Worm (Caenorhabditis elegans) whole organism, L2 larva: Measurements from ENCODE around the gene tin-9.1.

Experiments used
- C34F6.9 ChIP-seq: fragments of 150-350 bp; optimal IDR thresholded peaks from 2 replicates; lab custom pipeline; 2014; ENCODE audit warnings: missing biosample characterization, missing genetic modification characterization
- R02D3.7 ChIP-seq: fragments of 150-350 bp; optimal IDR thresholded peaks from 2 replicates; lab custom pipeline; 2014; ENCODE audit warnings: missing biosample characterization, missing genetic modification characterization
- Y55F3AM.14 ChIP-seq: fragments of 200-800 bp; sonication (Bioruptor generic); optimal IDR thresholded peaks from 2 replicates; lab custom pipeline; 2018; ENCODE audit warnings: mild to moderate bottlenecking, missing genetic modification characterization, missing compliant biosample characterization
- alr-1 ChIP-seq: fragments of 150-350 bp; optimal IDR thresholded peaks from 2 replicates; lab custom pipeline; 2014; ENCODE audit warnings: missing biosample characterization, missing genetic modification characterization
- aly-2 ChIP-seq: fragments of 150-350 bp; optimal IDR thresholded peaks from 2 replicates; lab custom pipeline; 2014; ENCODE audit warnings: missing biosample characterization, missing genetic modification characterization
- ama-1 ChIP-seq: fragments of 150-350 bp; optimal IDR thresholded peaks from 2 replicates; lab custom pipeline; 2018; ENCODE audit warnings: inconsistent platforms
- blmp-1 ChIP-seq: sonication (generic microtip); optimal IDR thresholded peaks from 2 replicates; lab custom pipeline; 2017; ENCODE audit warnings: missing genetic modification characterization, mild to moderate bottlenecking, missing compliant biosample characterization, antibody characterized with exemption, moderate library complexity; ENCODE audit not compliant: insufficient read depth
- ceh-16 ChIP-seq: fragments of 150-350 bp; optimal IDR thresholded peaks from 2 replicates; lab custom pipeline; 2014; ENCODE audit warnings: missing biosample characterization, missing genetic modification characterization
- crh-2 ChIP-seq: sonication (generic microtip); optimal IDR thresholded peaks from 2 replicates; lab custom pipeline; 2017; ENCODE audit warnings: missing biosample characterization, missing genetic modification characterization
- egl-27 ChIP-seq: sonication (generic microtip); optimal IDR thresholded peaks from 3 replicates; lab custom pipeline; 2017; ENCODE audit warnings: missing biosample characterization, missing genetic modification reagents, missing genetic modification characterization
- elt-1 ChIP-seq: fragments of 150-350 bp; optimal IDR thresholded peaks from 2 replicates; lab custom pipeline; 2014; ENCODE audit warnings: missing biosample characterization, missing genetic modification characterization
- elt-3 ChIP-seq: sonication (generic microtip); optimal IDR thresholded peaks from 2 replicates; lab custom pipeline; 2017; ENCODE audit warnings: missing biosample characterization, missing genetic modification characterization
- fos-1 ChIP-seq: fragments of 150-350 bp; optimal IDR thresholded peaks from 2 replicates; lab custom pipeline; 2014; ENCODE audit warnings: missing biosample characterization, missing genetic modification characterization
- gmeb-1 ChIP-seq: fragments of 150-350 bp; optimal IDR thresholded peaks from 2 replicates; lab custom pipeline; 2014; ENCODE audit warnings: missing biosample characterization, missing genetic modification characterization
- lin-11 ChIP-seq: fragments of 150-350 bp; sonication (generic microtip); optimal IDR thresholded peaks from 2 replicates; lab custom pipeline; 2014; ENCODE audit warnings: missing biosample characterization, missing genetic modification characterization, inconsistent platforms, mixed read lengths
- lin-13 ChIP-seq: fragments of 150-350 bp; optimal IDR thresholded peaks from 2 replicates; lab custom pipeline; 2014; ENCODE audit warnings: missing biosample characterization, missing genetic modification reagents, missing genetic modification characterization
- lsy-2 ChIP-seq, 2 experiments: fragments of 150-350 bp in 1 of 2; sonication (generic microtip) in 1 of 2; optimal IDR thresholded peaks; 2 replicates each; lab custom pipeline; 2014 to 2017; ENCODE audit warnings: missing biosample characterization in 2 of 2, missing genetic modification characterization in 2 of 2
- mab-5 ChIP-seq: fragments of 150-350 bp; optimal IDR thresholded peaks from 2 replicates; lab custom pipeline; 2014; ENCODE audit warnings: missing biosample characterization, missing genetic modification characterization
- mbf-1 ChIP-seq: sonication (generic microtip); optimal IDR thresholded peaks from 2 replicates; lab custom pipeline; 2017; ENCODE audit warnings: missing biosample characterization, missing genetic modification characterization
- nhr-10 ChIP-seq: sonication (generic microtip); optimal IDR thresholded peaks from 2 replicates; lab custom pipeline; 2017; ENCODE audit warnings: missing biosample characterization, missing genetic modification characterization
- nhr-129 ChIP-seq: fragments of 150-350 bp; optimal IDR thresholded peaks from 2 replicates; lab custom pipeline; 2014; ENCODE audit warnings: missing biosample characterization, missing genetic modification characterization
- nhr-21 ChIP-seq: fragments of 150-350 bp; optimal IDR thresholded peaks from 2 replicates; lab custom pipeline; 2014; ENCODE audit warnings: missing biosample characterization, missing genetic modification characterization
- nhr-25 ChIP-seq: fragments of 150-350 bp; sonication (generic microtip); optimal IDR thresholded peaks from 3 replicates; lab custom pipeline; 2014; ENCODE audit warnings: missing biosample characterization, missing genetic modification characterization
- nhr-6 ChIP-seq: fragments of 150-350 bp; optimal IDR thresholded peaks from 2 replicates; lab custom pipeline; 2014; ENCODE audit warnings: missing biosample characterization, missing genetic modification characterization
- skn-1 ChIP-seq: sonication (generic microtip); optimal IDR thresholded peaks from 2 replicates; lab custom pipeline; 2017; ENCODE audit warnings: missing biosample characterization, missing genetic modification characterization
- sma-9 ChIP-seq, 2 experiments: fragments of 150-350 bp in 1 of 2; sonication (generic microtip) in 1 of 2; optimal IDR thresholded peaks; 2 replicates each; lab custom pipeline; 2014 to 2016; ENCODE audit warnings: missing genetic modification characterization in 2 of 2, mild to moderate bottlenecking in 1 of 2, missing biosample characterization in 1 of 2, missing compliant biosample characterization in 1 of 2, missing genetic modification reagents in 1 of 2, moderate library complexity in 1 of 2
- snpc-4 ChIP-seq: fragments of 150-350 bp; optimal IDR thresholded peaks from 2 replicates; lab custom pipeline; 2014; ENCODE audit warnings: missing biosample characterization, missing genetic modification characterization
- unc-39 ChIP-seq: fragments of 150-350 bp; optimal IDR thresholded peaks from 2 replicates; lab custom pipeline; 2014; ENCODE audit warnings: missing biosample characterization, missing genetic modification characterization
- unc-55 ChIP-seq: fragments of 150-350 bp; sonication (generic microtip); optimal IDR thresholded peaks from 3 replicates; lab custom pipeline; 2014; ENCODE audit warnings: missing biosample characterization, missing genetic modification reagents, missing genetic modification characterization
- unc-62 ChIP-seq: fragments of 150-350 bp; optimal IDR thresholded peaks from 2 replicates; lab custom pipeline; 2014; ENCODE audit warnings: missing biosample characterization, missing genetic modification reagents, missing genetic modification characterization
- zag-1 ChIP-seq: fragments of 150-350 bp; optimal IDR thresholded peaks from 2 replicates; lab custom pipeline; 2014; ENCODE audit warnings: missing biosample characterization, missing genetic modification characterization
- ztf-1 ChIP-seq: fragments of 200-800 bp; sonication (Bioruptor generic); conservative IDR thresholded peaks from 2 replicates; pipeline ENCODE4 v1.3.6; 2022; ENCODE audit warnings: missing genetic modification characterization, missing compliant biosample characterization
- ztf-11 ChIP-seq: sonication (generic microtip); optimal IDR thresholded peaks from 2 replicates; lab custom pipeline; 2017; ENCODE audit warnings: missing biosample characterization, missing genetic modification characterization

tin-9.1 gene

ce11 chrIV:7046641-7047361 is 2.4 kb upstream of the tin-9.1 start:
- peak; percentile 27 for TF ChIP-seq nhr-21 (tag; lab: Kevin White, UChicago)
- no peak for TF ChIP-seq C34F6.9
- TF ChIP-seq ama-1 (lab: Kevin White, UChicago) = no peak
- TF ChIP-seq fos-1 (tag; lab: Kevin White, UChicago) = peak; percentile 10
- peak; percentile 27 for TF ChIP-seq nhr-129 (tag; lab: Kevin White, UChicago)
- TF ChIP-seq nhr-6 (tag; lab: Kevin White, UChicago) = peak; percentile 19
- peak; percentile 40 for TF ChIP-seq sma-9 (GFP tag; optimal IDR thresholded peaks at IDR 0.05; lab: Kevin White, UChicago)
- TF ChIP-seq sma-9 (tag; optimal IDR thresholded peaks at IDR 0.05; lab: Kevin White, UChicago) = no peak
- TF ChIP-seq lsy-2 (tag; optimal IDR thresholded peaks at IDR 0.05; lab: Kevin White, UChicago) = peak in 1 of 2 experiments; percentile 43
- TF ChIP-seq, all 48 proteins: peak for 6

ce11 chrIV:7045362-7045936 is 1.0 kb upstream of the tin-9.1 start:
- TF ChIP-seq elt-3 (tag; lab: Kevin White, UChicago) = no peak
- no peak for TF ChIP-seq blmp-1 (tag; lab: Kevin White, UChicago)
- TF ChIP-seq sma-9 (GFP tag; optimal IDR thresholded peaks at IDR 0.05; lab: Kevin White, UChicago) = peak; percentile 22
- no peak for TF ChIP-seq sma-9 (tag; optimal IDR thresholded peaks at IDR 0.05; lab: Kevin White, UChicago)
- TF ChIP-seq ama-1 (lab: Kevin White, UChicago) = no peak
- no peak for TF ChIP-seq nhr-25 (tag; lab: Kevin White, UChicago)
- no peak for TF ChIP-seq unc-55 (GFP tag; lab: Kevin White, UChicago)
- no peak for TF ChIP-seq nhr-129 (tag; lab: Kevin White, UChicago)
- no peak for TF ChIP-seq lin-11 (tag; lab: Kevin White, UChicago)
- no peak for TF ChIP-seq lin-13 (GFP tag; lab: Kevin White, UChicago)
- TF ChIP-seq egl-27 (tag; lab: Kevin White, UChicago) = no peak
- TF ChIP-seq elt-1 (tag; lab: Kevin White, UChicago) = no peak
- TF ChIP-seq R02D3.7 (tag; lab: Kevin White, UChicago) = no peak
- no peak for TF ChIP-seq nhr-10 (tag; lab: Kevin White, UChicago)
- TF ChIP-seq alr-1 (tag; lab: Kevin White, UChicago) = no peak
- no peak for TF ChIP-seq gmeb-1 (tag; lab: Kevin White, UChicago)
- TF ChIP-seq unc-39 (tag; lab: Kevin White, UChicago) = no peak
- TF ChIP-seq nhr-21 (tag; lab: Kevin White, UChicago) = no peak
- no peak for TF ChIP-seq ztf-1 (GFP tag; lab: Robert Waterston, UW)
- no peak for TF ChIP-seq mbf-1
- no peak for TF ChIP-seq snpc-4 (tag; lab: Kevin White, UChicago)
- TF ChIP-seq unc-62 (GFP tag; lab: Kevin White, UChicago) = no peak
- no peak for TF ChIP-seq zag-1 (tag; lab: Kevin White, UChicago)
- peak; percentile 70 for TF ChIP-seq skn-1 (tag; lab: Kevin White, UChicago)
- TF ChIP-seq lsy-2 (tag; optimal IDR thresholded peaks at IDR 0.05; lab: Kevin White, UChicago) = peak in 1 of 2 experiments; percentile 46
- no peak for TF ChIP-seq aly-2 (tag; lab: Kevin White, UChicago)
- no peak for TF ChIP-seq ztf-11 (tag; lab: Kevin White, UChicago)
- no peak for TF ChIP-seq Y55F3AM.14 (GFP tag; lab: Kevin White, UChicago)
- peak; percentile 60 for TF ChIP-seq fos-1 (tag; lab: Kevin White, UChicago)
- no peak for TF ChIP-seq crh-2 (tag; lab: Kevin White, UChicago)

ce11 chrIV:7043430-7043829 is 972 bp downstream of the tin-9.1 start:
- TF ChIP-seq mab-5 (tag; lab: Kevin White, UChicago) (no peak), ceh-16 (tag; lab: Kevin White, UChicago) (no peak), C34F6.9 (no peak), elt-1 (tag; lab: Kevin White, UChicago) (no peak), nhr-6 (tag; lab: Kevin White, UChicago) (no peak)
- TF ChIP-seq, all 48 proteins: peak for 0
